Fruit fly (Drosophila melanogaster): Measurements from ENCODE around the gene B4.

B4 gene

DNA sequence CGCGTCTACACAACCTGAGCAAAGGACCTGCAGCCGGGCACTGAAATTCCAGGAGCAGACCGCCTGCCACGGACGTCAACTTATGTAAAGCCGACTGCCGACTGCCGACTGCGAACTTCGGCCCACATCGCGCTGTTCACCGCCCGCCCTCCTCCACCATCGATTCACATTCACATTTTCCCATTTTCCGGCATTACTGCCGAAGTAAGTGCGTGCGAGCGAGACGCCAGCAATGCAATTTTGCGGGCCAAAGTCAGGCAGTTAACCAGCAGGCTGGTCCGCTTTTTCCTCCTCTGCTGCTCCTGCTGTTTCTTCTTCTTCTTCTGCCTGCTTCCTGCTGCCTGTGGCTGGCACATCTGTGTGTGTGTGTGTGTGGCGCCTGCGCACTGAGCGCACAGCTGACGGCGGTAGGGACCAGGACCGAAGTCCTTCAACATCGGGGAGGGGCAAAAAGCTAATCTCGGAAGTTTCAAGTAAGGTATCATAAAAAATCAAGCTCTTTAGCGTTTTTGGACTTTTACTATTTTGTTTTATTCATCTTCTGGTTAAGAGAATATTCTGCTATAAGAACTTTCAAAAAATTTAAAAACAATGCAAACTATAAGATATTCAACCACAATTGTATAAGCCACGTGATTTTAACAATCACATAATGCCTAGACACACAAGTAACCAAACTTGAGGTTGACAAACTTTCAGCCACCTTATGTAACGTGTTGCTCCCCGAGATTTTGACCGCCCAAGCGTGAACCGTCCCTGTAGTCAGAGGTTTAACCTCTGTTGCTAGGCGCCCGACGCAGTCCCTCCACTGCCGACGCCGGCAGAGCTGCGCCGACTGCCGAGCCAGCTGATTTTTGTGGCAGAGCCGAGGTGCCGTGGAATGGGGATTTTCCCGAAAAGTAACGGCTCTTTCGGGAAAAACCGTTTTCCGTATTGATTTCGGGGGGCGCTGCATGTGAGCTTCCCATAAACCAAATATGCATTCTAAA lies 1.1 kb downstream of the B4 start (continued):
- TF ChIP-seq nmo (GFP tag; optimal IDR thresholded peaks at IDR 0.05): peak; percentile 55
- TF ChIP-seq Hsf (GFP tag; optimal IDR thresholded peaks at IDR 0.05): peak; percentile 41
- TF ChIP-seq Hmx (GFP tag; optimal IDR thresholded peaks at IDR 0.05): peak; percentile 45
- peak; percentile 33 for TF ChIP-seq az2 (GFP tag; optimal IDR thresholded peaks at IDR 0.05)
- peak; percentile 11 for TF ChIP-seq CG2875 (GFP tag; optimal IDR thresholded peaks at IDR 0.05)
- TF ChIP-seq Dek (tag; optimal IDR thresholded peaks at IDR 0.05): no peak
- peak; percentile 45 for TF ChIP-seq tio (GFP tag; optimal IDR thresholded peaks at IDR 0.05)
- TF ChIP-seq Dll (GFP tag; IDR thresholded peaks at IDR 0.05; ENCODE audit: partially characterized antibody): no peak
- no peak for TF ChIP-seq sd (tag; optimal IDR thresholded peaks at IDR 0.05)
- TF ChIP-seq Atf6 (GFP tag; IDR thresholded peaks at IDR 0.05): no peak
- TF ChIP-seq CG17359 (tag; optimal IDR thresholded peaks at IDR 0.05): no peak
- no peak for TF ChIP-seq pfk (GFP tag; optimal IDR thresholded peaks at IDR 0.05)
- TF ChIP-seq BtbVII (GFP tag; optimal IDR thresholded peaks at IDR 0.05): no peak
- no peak for TF ChIP-seq kni (GFP tag; optimal IDR thresholded peaks at IDR 0.05)
- no peak for TF ChIP-seq Mrtf (GFP tag; IDR thresholded peaks at IDR 0.05)
- TF ChIP-seq TFAM (GFP tag; optimal IDR thresholded peaks at IDR 0.05): no peak
- TF ChIP-seq dmrt99B (tag; optimal IDR thresholded peaks at IDR 0.05): peak; percentile 57
- peak; percentile 45; the same call in 1 of the 2 replicates for TF ChIP-seq amos (GFP tag; IDR thresholded peaks at IDR 0.05; ENCODE audit: partially characterized antibody)
- no peak for TF ChIP-seq Dip2 (GFP tag; IDR thresholded peaks at IDR 0.05)
- TF ChIP-seq CG15073 (GFP tag; optimal IDR thresholded peaks at IDR 0.05): no peak
- no peak for TF ChIP-seq Sry-β (GFP tag; optimal IDR thresholded peaks at IDR 0.05)
- no peak for TF ChIP-seq CG16779 (GFP tag; IDR thresholded peaks at IDR 0.05)
- TF ChIP-seq CG3726 (GFP tag; IDR thresholded peaks at IDR 0.05): no peak
- peak; percentile 62 for TF ChIP-seq pho (GFP tag; optimal IDR thresholded peaks at IDR 0.05)
- no peak for TF ChIP-seq CG8765 (GFP tag; IDR thresholded peaks at IDR 0.05)
- peak; percentile 50 for TF ChIP-seq CG8944 (GFP tag; optimal IDR thresholded peaks at IDR 0.05)
- no peak for TF ChIP-seq MBD-R2 (GFP tag; IDR thresholded peaks at IDR 0.05)
- TF ChIP-seq CG18011 (GFP tag; optimal IDR thresholded peaks at IDR 0.05): no peak
- no peak for TF ChIP-seq tup (GFP tag; optimal IDR thresholded peaks at IDR 0.05)
- no peak for TF ChIP-seq seq (GFP tag; IDR thresholded peaks at IDR 0.05)
- TF ChIP-seq Usf (GFP tag; optimal IDR thresholded peaks at IDR 0.05): peak; percentile 46
- TF ChIP-seq CG31388 (GFP tag; optimal IDR thresholded peaks at IDR 0.05): no peak
- no peak for TF ChIP-seq CG4707 (GFP tag; optimal IDR thresholded peaks at IDR 0.05)
- TF ChIP-seq CG12104 (GFP tag; optimal IDR thresholded peaks at IDR 0.05): no peak
- TF ChIP-seq CG2712 (tag; optimal IDR thresholded peaks at IDR 0.05): peak; percentile 63
- peak; percentile 58 for TF ChIP-seq org-1 (GFP tag; optimal IDR thresholded peaks at IDR 0.05)
- no peak for TF ChIP-seq tap (tag; optimal IDR thresholded peaks at IDR 0.05)
- peak; percentile 41 for TF ChIP-seq CG30431 (GFP tag; optimal IDR thresholded peaks at IDR 0.05)
- TF ChIP-seq CG7556 (GFP tag; optimal IDR thresholded peaks at IDR 0.05): peak; percentile 80
- TF ChIP-seq CG7745 (tag; optimal IDR thresholded peaks at IDR 0.05): no peak
- TF ChIP-seq CG12744 (GFP tag; optimal IDR thresholded peaks at IDR 0.05): no peak
- no peak for TF ChIP-seq CG6272 (GFP tag; IDR thresholded peaks at IDR 0.05)
- no peak for TF ChIP-seq Optix (GFP tag; IDR thresholded peaks at IDR 0.05)
- TF ChIP-seq CG13424 (tag; optimal IDR thresholded peaks at IDR 0.05): peak; percentile 32
- no peak for TF ChIP-seq Blimp-1 (GFP tag; optimal IDR thresholded peaks at IDR 0.05)
- TF ChIP-seq CG33213 (GFP tag; optimal IDR thresholded peaks at IDR 0.05): no peak
- TF ChIP-seq CG3847 (GFP tag; IDR thresholded peaks at IDR 0.05): no peak
- TF ChIP-seq cg (GFP tag; optimal IDR thresholded peaks at IDR 0.05): peak; percentile 45

Measured in whole organism, embryonic.